Fruit fly (Drosophila melanogaster) whole organism, prepupa: ENCODE data around the gene Gfat2.

Experiments
- CG16779 ChIP-seq: fragments of 200-800 bp; sonication (Bioruptor generic); optimal IDR thresholded peaks from 3 replicates; lab custom pipeline; 2017; ENCODE audit warnings: missing biosample characterization, mild to moderate bottlenecking, missing genetic modification characterization
- CG31627 ChIP-seq: fragments of 200-800 bp; sonication (Bioruptor generic); optimal IDR thresholded peaks from 3 replicates; lab custom pipeline; 2016; ENCODE audit warnings: missing biosample characterization, missing genetic modification characterization
- CG8632 ChIP-seq: fragments of 200-800 bp; sonication (Bioruptor generic); optimal IDR thresholded peaks from 3 replicates; lab custom pipeline; 2016; ENCODE audit warnings: missing biosample characterization, missing genetic modification characterization
- CG9139 ChIP-seq: fragments of 200-800 bp; sonication (Bioruptor generic); optimal IDR thresholded peaks from 3 replicates; lab custom pipeline; 2017; ENCODE audit warnings: missing biosample characterization, mild to moderate bottlenecking, missing genetic modification characterization
- Eip75B ChIP-seq: fragments of 200-800 bp; sonication (Bioruptor generic); optimal IDR thresholded peaks from 3 replicates; lab custom pipeline; 2016; ENCODE audit warnings: missing biosample characterization, missing genetic modification characterization
- Gug ChIP-seq: fragments of 200-800 bp; sonication (Bioruptor generic); IDR thresholded peaks from 2 replicates; pipeline ENCODE4 v1.3.6; 2022; ENCODE audit warnings: missing biosample characterization, missing genetic modification characterization
- Lpt ChIP-seq: fragments of 200-800 bp; sonication (Bioruptor generic); optimal IDR thresholded peaks from 3 replicates; lab custom pipeline; 2016; ENCODE audit warnings: missing biosample characterization, missing genetic modification characterization
- Smox ChIP-seq: fragments of 200-800 bp; sonication (Bioruptor generic); optimal IDR thresholded peaks from 3 replicates; lab custom pipeline; 2016; ENCODE audit warnings: missing biosample characterization, missing genetic modification characterization
- Sox14 ChIP-seq: fragments of 200-800 bp; sonication (Bioruptor generic); optimal IDR thresholded peaks from 3 replicates; lab custom pipeline; 2016; ENCODE audit warnings: missing biosample characterization, missing genetic modification characterization
- Sox15 ChIP-seq: fragments of 200-800 bp; sonication (Bioruptor generic); optimal IDR thresholded peaks from 3 replicates; lab custom pipeline; 2016; ENCODE audit warnings: missing biosample characterization, missing genetic modification characterization
- dac ChIP-seq: fragments of 200-800 bp; sonication (Bioruptor generic); optimal IDR thresholded peaks from 2 replicates; lab custom pipeline; 2017; ENCODE audit warnings: missing biosample characterization, mild to moderate bottlenecking, missing genetic modification characterization
- esn ChIP-seq: fragments of 200-800 bp; sonication (Bioruptor generic); optimal IDR thresholded peaks from 2 replicates; lab custom pipeline; 2016; ENCODE audit warnings: missing biosample characterization, mild to moderate bottlenecking, missing genetic modification characterization, moderate library complexity

DNA sequence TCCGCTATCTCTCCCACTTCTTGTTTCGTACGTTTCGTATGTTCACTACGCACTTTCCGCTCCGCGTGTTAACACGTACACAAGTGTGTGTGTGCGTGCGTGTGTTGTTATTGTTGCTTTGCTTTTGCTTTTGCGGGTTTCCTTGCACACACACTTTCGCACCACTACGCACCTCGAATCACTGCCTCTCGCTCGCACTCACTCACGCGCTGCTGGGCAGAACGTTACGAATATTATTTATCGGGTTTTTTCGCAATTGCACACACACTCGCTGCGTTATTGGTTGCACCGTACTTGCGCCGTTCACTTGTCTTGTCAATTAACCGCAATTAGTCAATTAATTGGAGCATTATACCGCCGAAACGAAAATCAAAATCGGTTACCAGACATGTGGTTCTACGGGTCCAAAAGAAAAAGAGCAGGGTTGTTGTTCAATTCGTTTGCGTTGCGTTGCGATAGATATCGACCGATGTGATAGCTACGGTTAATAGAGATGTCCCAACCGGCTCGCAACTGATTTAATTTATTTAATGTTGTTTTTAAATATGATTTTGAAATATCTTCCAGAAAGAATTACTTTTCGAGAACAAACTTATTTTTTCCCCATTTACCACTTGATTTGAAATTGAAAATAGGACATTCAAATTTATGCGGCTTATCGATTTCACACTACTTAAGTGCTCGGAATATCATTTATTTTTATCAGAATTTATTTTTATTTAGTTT lies 3.4 kb downstream of the Gfat2 start, which contains the start of gene larp:
- peak; percentile 55 for TF ChIP-seq Sox14 (GFP tag; lab: Kevin White, UChicago)
- TF ChIP-seq Gug: 0 out of 2 replicates have a peak, but pooled peaks have one; percentile 12
- peak; percentile 59 for TF ChIP-seq esn (GFP tag; lab: Kevin White, UChicago)
- no peak for TF ChIP-seq dac (GFP tag; lab: Kevin White, UChicago)
- TF ChIP-seq Lpt: no peak
- no peak for TF ChIP-seq CG9139
- TF ChIP-seq Sox15 (GFP tag; lab: Kevin White, UChicago): peak; percentile 32
- TF ChIP-seq CG16779: no peak
- peak; percentile 37 for TF ChIP-seq Eip75B (GFP tag; lab: Kevin White, UChicago)
- TF ChIP-seq Smox (GFP tag; lab: Kevin White, UChicago): peak; percentile 60
- no peak for TF ChIP-seq CG8632
- TF ChIP-seq CG31627 (GFP tag; lab: Kevin White, UChicago): peak; percentile 76
